Worm (Caenorhabditis elegans): ENCODE measurements around the gene C04E7.1.

DNA sequence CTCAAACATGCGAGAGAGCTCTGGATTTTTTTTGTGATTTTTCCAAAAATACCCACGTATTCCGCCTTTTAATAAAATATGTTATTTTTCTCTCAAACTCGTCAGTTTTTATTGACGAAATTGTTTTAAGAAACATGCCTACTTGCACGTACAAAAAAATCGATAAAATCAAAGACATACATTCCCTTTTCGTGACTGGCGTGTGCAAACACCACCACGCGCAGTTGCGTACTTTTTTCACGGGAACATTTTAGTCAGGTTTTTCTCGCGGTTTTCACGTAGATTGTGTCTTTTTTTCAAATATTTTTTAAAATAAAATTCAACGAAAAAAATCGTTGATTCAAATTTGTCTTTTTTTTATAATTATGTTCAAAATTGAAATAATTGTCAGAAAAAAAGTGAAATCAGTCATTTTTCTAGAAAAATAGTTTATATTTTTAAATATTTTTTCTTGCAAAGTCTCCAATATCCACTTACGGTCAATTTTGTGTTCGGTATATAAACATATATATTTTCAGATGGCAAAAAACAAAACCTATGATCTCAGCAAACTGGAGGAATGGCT, 32.2 kb upstream of the C04E7.1 start, which contains the start of gene M02E1.1:
- no peak for TF ChIP-seq ztf-29 (GFP tag; IDR thresholded peaks at IDR 0.05)
- no peak for TF ChIP-seq ztf-23 (GFP tag; IDR thresholded peaks at IDR 0.05)
- TF ChIP-seq flt-1 (GFP tag; IDR thresholded peaks at IDR 0.05), result no peak
- TF ChIP-seq klf-2 (GFP tag; conservative IDR thresholded peaks at IDR 0.05), result no peak
- TF ChIP-seq tab-1 (GFP tag; IDR thresholded peaks at IDR 0.05), result no peak
- TF ChIP-seq cog-1 (tag; optimal IDR thresholded peaks at IDR 0.05), result peak; percentile 15
- no peak for TF ChIP-seq med-1 (GFP tag; optimal IDR thresholded peaks at IDR 0.05; ENCODE audit: insufficient read depth)
- no peak for TF ChIP-seq ref-1 (GFP tag; conservative IDR thresholded peaks at IDR 0.05)
- peak; percentile 88 for TF ChIP-seq T22C8.4 (GFP tag; IDR thresholded peaks at IDR 0.05)

Data from whole organism, midembryonic.